Fruit fly (Drosophila melanogaster) whole organism, adult: ENCODE data around the gene CG10116.
A peak's percentile ranks its signal among the peaks of the same experiment; 100 is the strongest.

Source experiments
- CG11617 ChIP-seq: fragments of 200-800 bp; sonication (Bioruptor generic); optimal IDR thresholded peaks from 2 replicates; lab custom pipeline; 2017; ENCODE audit warnings: mild to moderate bottlenecking, missing biosample characterization, missing genetic modification reagents, missing genetic modification characterization
- CG12768 ChIP-seq: fragments of 200-800 bp; sonication (Bioruptor generic); optimal IDR thresholded peaks from 2 replicates; lab custom pipeline; 2017; ENCODE audit warnings: missing biosample characterization, missing genetic modification characterization, mild to moderate bottlenecking, moderate library complexity, missing genetic modification reagents
- CG1620 ChIP-seq: fragments of 200-800 bp; sonication (Bioruptor generic); optimal IDR thresholded peaks from 2 replicates; lab custom pipeline; 2016; ENCODE audit warnings: missing biosample characterization, missing genetic modification characterization
- CG33017 ChIP-seq: fragments of 200-800 bp; sonication (Bioruptor generic); optimal IDR thresholded peaks from 2 replicates; lab custom pipeline; 2018; ENCODE audit warnings: missing biosample characterization, mild to moderate bottlenecking, missing genetic modification characterization, moderate library complexity
- CG5204 ChIP-seq: fragments of 200-800 bp; sonication (Bioruptor generic); optimal IDR thresholded peaks from 2 replicates; lab custom pipeline; 2016; ENCODE audit warnings: missing biosample characterization, missing genetic modification characterization
- CG7045 ChIP-seq: fragments of 200-800 bp; sonication (Bioruptor generic); optimal IDR thresholded peaks from 2 replicates; lab custom pipeline; 2017; ENCODE audit warnings: missing biosample characterization, mild to moderate bottlenecking, missing genetic modification characterization
- CG7101 ChIP-seq: fragments of 200-800 bp; sonication (Bioruptor generic); optimal IDR thresholded peaks from 2 replicates; lab custom pipeline; 2018; ENCODE audit warnings: missing biosample characterization, mild to moderate bottlenecking, missing genetic modification characterization, moderate library complexity
- Clk ChIP-seq: fragments of 200-800 bp; sonication (Bioruptor generic); optimal IDR thresholded peaks from 2 replicates; lab custom pipeline; 2017; ENCODE audit warnings: missing biosample characterization, missing genetic modification characterization
- Crg-1 ChIP-seq: fragments of 200-800 bp; sonication (Bioruptor generic); optimal IDR thresholded peaks from 2 replicates; lab custom pipeline; 2016; ENCODE audit warnings: missing biosample characterization, missing genetic modification characterization
- Hr96 ChIP-seq: fragments of 200-800 bp; sonication (Bioruptor generic); optimal IDR thresholded peaks from 2 replicates; lab custom pipeline; 2016; ENCODE audit warnings: missing biosample characterization, missing genetic modification characterization
- Mnt ChIP-seq: fragments of 200-800 bp; sonication (Bioruptor generic); optimal IDR thresholded peaks from 2 replicates; lab custom pipeline; 2016; ENCODE audit warnings: missing biosample characterization, mild to moderate bottlenecking, missing genetic modification characterization
- bab1 ChIP-seq: fragments of 200-800 bp; sonication (Bioruptor generic); optimal IDR thresholded peaks from 3 replicates; lab custom pipeline; 2019; ENCODE audit warnings: missing biosample characterization, mild to moderate bottlenecking, missing genetic modification characterization, moderate library complexity
- cic ChIP-seq: fragments of 200-800 bp; sonication (Bioruptor generic); optimal IDR thresholded peaks from 2 replicates; lab custom pipeline; 2017; ENCODE audit warnings: missing biosample characterization, mild to moderate bottlenecking, missing genetic modification characterization, moderate library complexity
- cnc ChIP-seq, 2 experiments: fragments of >200 bp; optimal IDR thresholded peaks; 2 replicates each; lab custom pipeline; 2017
- kay ChIP-seq: fragments of 200-800 bp; sonication (Bioruptor generic); peaks from one replicate; lab custom pipeline; 2016; ENCODE audit warnings: missing biosample characterization, missing genetic modification characterization, borderline replicate concordance
- ovo ChIP-seq: fragments of 200-800 bp; sonication (Bioruptor generic); optimal IDR thresholded peaks from 2 replicates; lab custom pipeline; 2016; ENCODE audit warnings: missing biosample characterization, missing genetic modification characterization
- pad ChIP-seq: fragments of 200-800 bp; sonication (Bioruptor generic); optimal IDR thresholded peaks from 3 replicates; lab custom pipeline; 2017; ENCODE audit warnings: missing biosample characterization, missing genetic modification characterization, mild to moderate bottlenecking, moderate library complexity, missing genetic modification reagents
- tj ChIP-seq: fragments of 200-800 bp; sonication (Bioruptor generic); optimal IDR thresholded peaks from 3 replicates; lab custom pipeline; 2017; ENCODE audit warnings: missing biosample characterization, mild to moderate bottlenecking, missing genetic modification characterization, moderate library complexity

The CG10116 gene

DNA sequence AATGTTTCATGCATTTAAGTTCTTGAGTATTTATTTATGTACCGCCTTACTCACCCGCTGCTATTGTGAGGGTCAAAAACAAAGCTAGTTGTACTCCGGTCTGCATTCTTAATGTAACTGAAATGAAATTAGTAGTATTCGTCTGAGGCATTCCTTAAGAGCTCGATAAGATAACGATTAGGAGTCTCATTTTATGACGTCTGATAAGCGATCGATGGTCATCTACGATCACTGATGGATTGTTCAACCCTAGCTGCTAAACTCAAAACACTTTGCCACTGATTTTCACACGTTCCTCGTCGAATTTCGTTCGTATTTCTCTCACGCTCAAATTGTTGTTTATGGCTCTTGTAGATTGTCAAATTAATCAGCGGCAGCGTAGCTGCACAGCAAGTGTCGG, at the start of gene CG10116:
CG10116 (minus strand) TSS at position 106 of the 400 bp plus-strand sequence.
- no peak for TF ChIP-seq Crg-1 (GFP tag; lab: Kevin White, UChicago)
- TF ChIP-seq ovo = no peak
- peak; percentile 90 for TF ChIP-seq cic (GFP tag; lab: Kevin White, UChicago)
- no peak for TF ChIP-seq Hr96 (GFP tag; lab: Kevin White, UChicago)
- no peak for TF ChIP-seq CG11617

DNA sequence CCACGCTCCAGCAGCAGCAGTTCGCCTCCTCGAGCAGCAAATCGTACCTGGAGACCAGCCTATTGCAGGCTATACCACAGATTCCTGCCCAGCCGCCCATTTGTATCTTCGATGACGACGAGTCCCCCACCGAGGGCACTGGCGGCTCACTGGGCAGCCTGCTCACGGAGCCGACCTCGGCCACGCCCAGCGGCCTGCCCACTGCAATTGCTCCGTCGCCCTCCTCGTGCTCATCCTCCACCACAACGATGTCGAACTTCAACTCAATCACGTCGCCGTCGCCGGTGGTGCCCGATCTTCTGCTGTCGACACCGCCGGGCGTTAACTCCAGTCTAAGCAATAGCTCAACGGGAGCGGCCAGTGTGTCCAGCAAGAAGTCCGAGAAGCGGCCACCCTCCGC, 46.6 kb upstream of the CG10116 start:
- no peak for TF ChIP-seq cic (GFP tag; lab: Kevin White, UChicago)
- no peak for TF ChIP-seq Hr96 (GFP tag; lab: Kevin White, UChicago)
- no peak for TF ChIP-seq tj
- no peak for TF ChIP-seq bab1
- no peak for TF ChIP-seq CG7045
- TF ChIP-seq ovo = no peak
- no peak for TF ChIP-seq CG12768 (GFP tag; lab: Kevin White, UChicago)
- TF ChIP-seq CG33017 (tag; lab: Kevin White, UChicago) = no peak

DNA sequence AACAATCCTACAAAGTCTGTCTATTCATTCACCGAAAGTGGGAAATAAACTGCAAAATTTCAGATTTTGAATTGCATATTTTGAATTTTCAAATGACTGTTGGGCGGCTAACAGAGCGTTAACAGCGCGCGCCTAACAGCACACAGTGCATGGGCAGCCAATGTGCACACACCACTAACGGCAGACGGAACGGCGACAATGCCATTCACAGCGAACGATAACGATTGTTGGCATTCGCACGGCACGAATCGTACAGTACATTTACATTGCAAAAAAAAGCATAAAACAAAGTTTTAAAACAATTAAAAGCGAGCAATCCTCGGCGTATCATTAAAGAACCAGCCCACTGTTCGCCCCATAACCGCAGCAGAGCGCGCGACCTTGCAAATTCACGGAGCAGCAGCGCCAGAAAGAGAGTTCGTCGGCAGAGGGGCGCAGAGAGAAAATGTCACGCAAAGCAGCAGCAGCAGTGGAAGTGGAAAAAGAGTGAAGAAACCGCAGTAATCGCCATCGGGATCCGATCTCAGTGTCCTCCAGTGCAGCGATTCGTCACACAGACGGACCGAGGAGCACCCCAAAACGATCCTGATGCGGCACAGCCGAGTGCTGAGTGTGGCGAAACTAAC, 45.6 kb upstream of the CG10116 start, which contains the start of gene Spt20:
Spt20 (plus strand) TSS at position 224 of the 626 bp plus-strand sequence.
- TF ChIP-seq cnc (optimal IDR thresholded peaks at IDR 0.05; lab: Kevin White, UChicago) (no peak), bab1 (peak; percentile 54)

DNA sequence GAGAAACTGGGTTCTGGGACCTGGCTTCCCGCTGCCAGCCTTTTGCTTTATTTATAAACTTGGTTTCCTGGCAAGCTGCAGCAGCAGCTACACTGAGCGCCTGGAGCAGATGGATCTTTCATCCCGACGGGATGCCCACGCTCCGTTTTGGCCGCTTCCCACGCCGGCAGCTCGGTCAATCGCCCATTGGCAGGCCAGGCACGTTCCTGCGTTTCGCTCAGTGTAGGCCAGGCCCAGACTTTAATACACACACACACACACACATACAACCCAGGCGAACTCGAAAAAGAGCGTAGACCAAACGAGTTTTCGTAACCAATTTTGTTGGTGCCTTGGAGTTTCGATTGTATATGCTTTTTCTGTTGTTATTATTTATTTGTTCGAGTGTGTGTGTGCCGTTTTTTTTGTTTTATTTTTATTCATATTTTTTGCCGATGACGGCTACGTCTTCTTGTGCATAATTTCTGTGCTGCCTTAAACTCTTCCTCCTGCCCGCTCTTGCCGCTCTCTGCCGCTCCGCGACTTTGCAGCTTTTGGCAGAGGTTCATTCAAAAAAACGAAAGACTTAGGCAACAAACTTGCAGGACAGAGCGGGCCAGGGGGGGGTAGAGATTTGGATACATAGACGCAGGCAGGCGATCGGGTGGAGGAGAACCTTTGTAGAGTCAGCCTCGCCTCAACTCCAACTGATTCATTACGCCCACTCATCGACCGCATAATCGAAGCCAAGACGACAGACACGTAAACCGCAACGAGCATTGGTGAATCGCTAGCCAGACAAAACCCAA, 43.1 kb upstream of the CG10116 start:
- TF ChIP-seq CG33017 (tag; lab: Kevin White, UChicago) (no peak), kay (GFP tag; lab: Kevin White, UChicago) (no peak), cnc (optimal IDR thresholded peaks at IDR 0.05; lab: Kevin White, UChicago) (no peak), CG1620 (no peak), ovo (no peak), Mnt (GFP tag; lab: Kevin White, UChicago) (no peak), Clk (GFP tag; lab: Kevin White, UChicago) (no peak), CG7101 (tag; lab: Kevin White, UChicago) (no peak), pad (GFP tag; lab: Kevin White, UChicago) (no peak), cic (GFP tag; lab: Kevin White, UChicago) (no peak), CG5204 (GFP tag; lab: Kevin White, UChicago) (no peak), tj (no peak), CG7045 (no peak)

DNA sequence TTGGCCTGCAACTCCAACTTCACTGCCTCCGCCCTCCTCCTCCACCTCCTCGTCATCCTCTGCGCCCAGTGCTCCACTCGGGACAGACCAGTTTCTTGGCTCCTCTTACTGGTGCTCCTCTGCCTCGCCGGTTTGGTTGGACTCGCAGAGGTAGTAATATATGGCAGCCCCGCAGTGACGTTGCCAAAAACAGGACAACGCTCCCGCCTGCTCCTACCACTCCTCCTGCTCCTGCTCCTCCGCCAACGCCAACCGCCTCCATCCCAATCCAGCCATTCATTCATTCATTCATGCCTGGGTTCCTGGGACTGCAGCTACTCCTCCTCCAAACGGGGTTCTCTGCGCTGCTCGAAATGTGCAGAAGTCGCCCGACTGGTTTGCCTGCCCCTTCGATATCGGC, 42.5 kb upstream of the CG10116 start:
- TF ChIP-seq CG7045 (no peak), cic (GFP tag; lab: Kevin White, UChicago) (no peak), Hr96 (GFP tag; lab: Kevin White, UChicago) (no peak), CG7101 (tag; lab: Kevin White, UChicago) (no peak), Crg-1 (GFP tag; lab: Kevin White, UChicago) (no peak), CG5204 (GFP tag; lab: Kevin White, UChicago) (no peak), pad (GFP tag; lab: Kevin White, UChicago) (no peak), Mnt (GFP tag; lab: Kevin White, UChicago) (no peak), CG1620 (no peak), bab1 (no peak), CG12768 (GFP tag; lab: Kevin White, UChicago) (no peak), ovo (no peak)

DNA sequence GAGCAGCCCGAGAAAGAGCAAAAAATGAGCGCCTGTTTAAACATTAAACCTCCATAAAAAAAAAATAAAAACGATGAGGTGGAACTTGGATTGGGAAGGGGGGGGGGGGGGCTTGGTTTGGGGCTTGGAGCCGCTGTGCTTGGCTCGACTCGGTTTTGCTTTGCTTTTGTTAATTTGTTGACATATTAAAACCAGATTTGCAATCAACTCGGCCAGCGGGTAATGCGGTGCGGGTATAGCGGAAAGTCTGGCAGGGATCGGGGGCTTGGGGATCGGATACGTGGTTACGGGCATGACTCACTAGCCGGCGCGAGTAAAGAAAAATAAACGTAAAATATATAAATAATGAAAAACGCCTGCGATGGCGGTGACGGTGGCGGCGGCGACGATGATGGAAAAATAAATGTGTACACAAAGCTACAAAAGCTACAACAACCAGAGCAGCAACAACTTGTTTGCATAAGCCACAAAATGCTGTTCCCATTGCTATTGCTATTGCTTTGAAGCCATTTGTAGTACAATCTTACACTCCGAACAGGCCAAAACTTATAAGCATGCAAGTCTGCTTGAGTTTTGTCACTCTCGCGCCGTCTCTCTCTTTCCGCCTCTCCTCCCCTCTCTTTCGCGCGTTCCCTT, 40.8 kb upstream of the CG10116 start:
- no peak for TF ChIP-seq pad (GFP tag; lab: Kevin White, UChicago)
- TF ChIP-seq cic (GFP tag; lab: Kevin White, UChicago) = peak; percentile 38
- TF ChIP-seq tj = peak; percentile 87
- peak; percentile 37 for TF ChIP-seq ovo
- no peak for TF ChIP-seq CG7101 (tag; lab: Kevin White, UChicago)
- TF ChIP-seq CG12768 (GFP tag; lab: Kevin White, UChicago) = peak; percentile 27

DNA sequence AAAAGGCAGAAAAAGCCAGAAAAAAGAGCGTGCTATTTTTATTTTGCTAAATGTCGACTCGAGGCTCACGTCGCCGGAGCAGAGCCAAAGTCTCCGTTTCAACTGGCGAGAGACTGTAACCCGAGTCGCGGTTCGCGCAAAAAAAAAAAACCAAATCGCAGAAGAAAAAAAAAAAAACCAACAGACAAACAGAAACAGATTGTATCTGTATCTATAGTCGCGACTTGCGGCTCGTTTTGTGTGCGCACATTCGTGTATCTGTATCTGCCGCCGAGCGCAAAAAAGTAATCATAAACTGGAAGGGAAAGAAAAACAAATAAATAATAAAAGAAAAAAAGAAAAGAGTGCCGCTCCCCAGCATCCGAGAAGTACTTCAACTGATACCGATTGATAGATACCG, 38.0 kb upstream of the CG10116 start:
- TF ChIP-seq CG7101 (tag; lab: Kevin White, UChicago) (no peak), kay (GFP tag; lab: Kevin White, UChicago) (no peak), pad (GFP tag; lab: Kevin White, UChicago) (no peak), tj (peak; percentile 17), cic (GFP tag; lab: Kevin White, UChicago) (no peak)
